Worm (Caenorhabditis elegans) whole organism, young adult: ENCODE data around the gene Y45F3A.5.

Experiments used
- B0035.1 ChIP-seq: sonication (generic microtip); optimal IDR thresholded peaks from 2 replicates; lab custom pipeline; 2016; ENCODE audit warnings: missing genetic modification characterization, mild to moderate bottlenecking, missing compliant biosample characterization, missing genotype, missing genetic modification reagents
- F49E8.2 ChIP-seq: sonication (generic microtip); optimal IDR thresholded peaks from 3 replicates; lab custom pipeline; 2017; ENCODE audit warnings: missing genetic modification characterization, mild to moderate bottlenecking, missing compliant biosample characterization, antibody characterized with exemption, moderate library complexity; ENCODE audit not compliant: insufficient read depth
- ZK185.1 ChIP-seq: sonication (generic microtip); optimal IDR thresholded peaks from 2 replicates; lab custom pipeline; 2016; ENCODE audit warnings: mild to moderate bottlenecking, missing genetic modification characterization, missing compliant biosample characterization; ENCODE audit not compliant: poor library complexity, severe bottlenecking
- aptf-3 ChIP-seq: fragments of 200-800 bp; sonication (Bioruptor generic); IDR thresholded peaks from 2 replicates; pipeline ENCODE4 v1.3.6; 2022; ENCODE audit warnings: missing genetic modification characterization, missing compliant biosample characterization
- attf-5 ChIP-seq: fragments of 200-800 bp; sonication (Bioruptor generic); optimal IDR thresholded peaks from 2 replicates; lab custom pipeline; 2018; ENCODE audit warnings: mild to moderate bottlenecking, missing genetic modification characterization, missing compliant biosample characterization
- ceh-100 ChIP-seq: fragments of 200-800 bp; sonication (Bioruptor generic); IDR thresholded peaks from 2 replicates; pipeline ENCODE4 v1.3.6; 2022; ENCODE audit warnings: missing genetic modification reagents, missing genetic modification characterization, missing compliant biosample characterization
- mcd-1 ChIP-seq: fragments of 200-800 bp; sonication (Bioruptor generic); IDR thresholded peaks from 2 replicates; pipeline ENCODE4 v1.3.6; 2022; ENCODE audit warnings: missing genetic modification reagents, missing genetic modification characterization, missing compliant biosample characterization
- snpc-4 ChIP-seq, 5 experiments: fragments of 150-350 bp in 1 of 5; sonication (generic microtip) in 4 of 5; optimal IDR thresholded peaks; 2 replicates each; lab custom pipeline; 2014 to 2018; ENCODE audit warnings: missing genetic modification characterization in 5 of 5, missing biosample characterization in 3 of 5, antibody characterized with exemption in 2 of 5, mild to moderate bottlenecking in 2 of 5, missing compliant biosample characterization in 2 of 5, missing genotype in 2 of 5, moderate library complexity in 2 of 5, missing genetic modification reagents in 1 of 5

ce11 chrIII:10632590-10633402 is 46.7 kb upstream of the Y45F3A.5 start, which contains the start of gene Y39A1A.10:
- no peak for TF ChIP-seq ZK185.1
- TF ChIP-seq attf-5: no peak
- no peak for TF ChIP-seq aptf-3
- TF ChIP-seq B0035.1: no peak
- TF ChIP-seq mcd-1 (GFP tag; lab: Robert Waterston, UW): no peak
- TF ChIP-seq ceh-100 (GFP tag; lab: Robert Waterston, UW): no peak
- no peak for TF ChIP-seq F49E8.2 (tag; lab: Kevin White, UChicago)
- no peak for TF ChIP-seq snpc-4 (GFP tag; optimal IDR thresholded peaks at IDR 0.05; lab: Kevin White, UChicago)
- TF ChIP-seq snpc-4 (tag; optimal IDR thresholded peaks at IDR 0.05; lab: Kevin White, UChicago): no peak
